Fruit fly (Drosophila melanogaster) whole organism, embryonic: ENCODE measurements around the gene CG14691.

Experiments
- ATbp ChIP-seq: fragments of 200-800 bp; sonication (Bioruptor generic); optimal IDR thresholded peaks from 2 replicates; lab custom pipeline; 2017; ENCODE audit warnings: missing biosample characterization, mild to moderate bottlenecking, missing genetic modification characterization, missing genetic modification reagents
- CG11085 ChIP-seq: fragments of 200-800 bp; sonication (Bioruptor generic); IDR thresholded peaks from 2 replicates; pipeline ENCODE4 v1.3.6; 2022; ENCODE audit warnings: missing biosample characterization, missing genetic modification characterization
- CG11093 ChIP-seq: fragments of 200-800 bp; sonication (Bioruptor generic); IDR thresholded peaks from 3 replicates; pipeline ENCODE4 v1.3.6; 2022; ENCODE audit warnings: missing biosample characterization, missing genetic modification characterization
- CG11560 ChIP-seq: fragments of 200-800 bp; sonication (Bioruptor generic); IDR thresholded peaks from 3 replicates; pipeline ENCODE4 v1.3.6; 2022; ENCODE audit warnings: missing biosample characterization, missing genetic modification characterization
- CG12155 ChIP-seq: fragments of 200-800 bp; sonication (Bioruptor generic); optimal IDR thresholded peaks from 3 replicates; lab custom pipeline; 2016; ENCODE audit warnings: missing biosample characterization, missing genetic modification characterization
- CG12219 ChIP-seq: fragments of 200-800 bp; sonication (Bioruptor generic); optimal IDR thresholded peaks from 3 replicates; lab custom pipeline; 2018; ENCODE audit warnings: missing biosample characterization, mild to moderate bottlenecking, missing genetic modification characterization
- CG12942 ChIP-seq: fragments of 200-800 bp; sonication (Bioruptor generic); optimal IDR thresholded peaks from 3 replicates; lab custom pipeline; 2016; ENCODE audit warnings: missing biosample characterization, missing genetic modification characterization
- CG13296 ChIP-seq: fragments of 200-800 bp; sonication (Bioruptor generic); optimal IDR thresholded peaks from 3 replicates; lab custom pipeline; 2018; ENCODE audit warnings: missing biosample characterization, mild to moderate bottlenecking, missing genetic modification characterization
- CG14441 ChIP-seq: fragments of 200-800 bp; sonication (Bioruptor generic); IDR thresholded peaks from 2 replicates; pipeline ENCODE4 v1.3.6; 2022; ENCODE audit warnings: missing biosample characterization, missing genetic modification characterization
- CG15073 ChIP-seq: fragments of 200-800 bp; sonication (Bioruptor generic); optimal IDR thresholded peaks from 2 replicates; lab custom pipeline; 2016; ENCODE audit warnings: missing biosample characterization, missing genetic modification characterization
- CG17359 ChIP-seq: fragments of 200-800 bp; sonication (Bioruptor generic); optimal IDR thresholded peaks from 3 replicates; lab custom pipeline; 2018; ENCODE audit warnings: missing biosample characterization, mild to moderate bottlenecking, missing genetic modification characterization, moderate library complexity
- CG1832 ChIP-seq: fragments of 200-800 bp; sonication (Bioruptor generic); optimal IDR thresholded peaks from 2 replicates; lab custom pipeline; 2017; ENCODE audit warnings: missing biosample characterization, mild to moderate bottlenecking, missing genetic modification characterization, inconsistent platforms
- CG18764 ChIP-seq: fragments of 200-800 bp; sonication (Bioruptor generic); optimal IDR thresholded peaks from 3 replicates; lab custom pipeline; 2016; ENCODE audit warnings: missing biosample characterization, missing genetic modification characterization
- CG32532 ChIP-seq: fragments of 200-800 bp; sonication (Bioruptor generic); IDR thresholded peaks from 2 replicates; pipeline ENCODE4 v1.3.6; 2022; ENCODE audit warnings: missing biosample characterization, missing genetic modification characterization
- CG33557 ChIP-seq: fragments of 200-800 bp; sonication (Bioruptor generic); optimal IDR thresholded peaks from 2 replicates; lab custom pipeline; 2019; ENCODE audit warnings: missing biosample characterization, mild to moderate bottlenecking, missing genetic modification characterization, moderate library complexity
- CG4328 ChIP-seq: fragments of 200-800 bp; sonication (Bioruptor generic); optimal IDR thresholded peaks from 3 replicates; lab custom pipeline; 2017; ENCODE audit warnings: missing biosample characterization, missing genetic modification reagents, missing genetic modification characterization
- CG4360 ChIP-seq: fragments of 200-800 bp; sonication (Bioruptor generic); IDR thresholded peaks from 2 replicates; pipeline ENCODE4 v1.3.6; 2022; ENCODE audit warnings: missing biosample characterization, missing genetic modification characterization
- CG4617 ChIP-seq: fragments of 200-800 bp; sonication (Bioruptor generic); optimal IDR thresholded peaks from 3 replicates; lab custom pipeline; 2016; ENCODE audit warnings: missing biosample characterization, missing genetic modification characterization, borderline replicate concordance
- Chrac-16 ChIP-seq: fragments of 200-800 bp; sonication (Bioruptor generic); optimal IDR thresholded peaks from 3 replicates; lab custom pipeline; 2016; ENCODE audit warnings: missing biosample characterization, missing genetic modification characterization
- Dbx ChIP-seq: fragments of 200-800 bp; sonication (Bioruptor generic); IDR thresholded peaks from 3 replicates; pipeline ENCODE4 v1.3.6; 2022; ENCODE audit warnings: missing biosample characterization, missing genetic modification characterization
- Elba2 ChIP-seq: fragments of 200-800 bp; sonication (Bioruptor generic); optimal IDR thresholded peaks from 3 replicates; lab custom pipeline; 2016; ENCODE audit warnings: missing biosample characterization, missing genetic modification characterization
- Gsc ChIP-seq: fragments of 200-800 bp; sonication (Bioruptor generic); IDR thresholded peaks from 2 replicates; pipeline ENCODE4 v1.3.6; 2022; ENCODE audit warnings: missing biosample characterization, missing genetic modification characterization
- Med ChIP-seq: fragments of 200-800 bp; sonication (Bioruptor generic); peaks from one replicate; lab custom pipeline; 2016; ENCODE audit warnings: missing biosample characterization, missing genetic modification characterization, mild to moderate bottlenecking, inconsistent platforms, moderate library complexity
- NFAT ChIP-seq: fragments of 200-800 bp; sonication (Bioruptor generic); IDR thresholded peaks from 2 replicates; pipeline ENCODE4 v1.3.6; 2022; ENCODE audit warnings: missing biosample characterization, missing genetic modification characterization
- Nf-YC ChIP-seq: fragments of 200-800 bp; optimal IDR thresholded peaks from 3 replicates; lab custom pipeline; 2019; ENCODE audit warnings: missing biosample characterization, mild to moderate bottlenecking, missing genetic modification characterization, moderate library complexity
- Sry-δ ChIP-seq: fragments of 200-800 bp; sonication (Bioruptor generic); optimal IDR thresholded peaks from 2 replicates; lab custom pipeline; 2016; ENCODE audit warnings: missing biosample characterization, missing genetic modification characterization
- bigmax ChIP-seq: fragments of 200-800 bp; sonication (Bioruptor generic); optimal IDR thresholded peaks from 2 replicates; lab custom pipeline; 2018; ENCODE audit warnings: missing biosample characterization, mild to moderate bottlenecking, missing genetic modification characterization
- btn ChIP-seq: fragments of 200-800 bp; sonication (Bioruptor generic); optimal IDR thresholded peaks from 2 replicates; lab custom pipeline; 2016; ENCODE audit warnings: missing biosample characterization, missing genetic modification characterization
- cas ChIP-seq: fragments of 200-800 bp; sonication (Bioruptor generic); IDR thresholded peaks from 2 replicates; pipeline ENCODE4 v1.3.6; 2022; ENCODE audit warnings: missing biosample characterization, missing genetic modification characterization
- dysf ChIP-seq: fragments of 200-800 bp; sonication (Bioruptor generic); IDR thresholded peaks from 3 replicates; pipeline ENCODE4 v1.3.6; 2022; ENCODE audit warnings: missing biosample characterization, missing genetic modification characterization
- ewg ChIP-seq: fragments of 200-800 bp; sonication (Bioruptor generic); optimal IDR thresholded peaks from 3 replicates; lab custom pipeline; 2017; ENCODE audit warnings: mild to moderate bottlenecking, missing biosample characterization, missing genetic modification reagents, missing genetic modification characterization
- fd102C ChIP-seq: fragments of 200-800 bp; sonication (Bioruptor generic); optimal IDR thresholded peaks from 2 replicates; lab custom pipeline; 2018; ENCODE audit warnings: missing biosample characterization, mild to moderate bottlenecking, missing genetic modification characterization, moderate library complexity
- gem ChIP-seq: fragments of 200-800 bp; sonication (Bioruptor generic); optimal IDR thresholded peaks from 2 replicates; lab custom pipeline; 2019; ENCODE audit warnings: missing biosample characterization, mild to moderate bottlenecking, missing genetic modification characterization, moderate library complexity
- gfzf ChIP-seq: fragments of 200-800 bp; sonication (Bioruptor generic); optimal IDR thresholded peaks from 2 replicates; lab custom pipeline; 2016; ENCODE audit warnings: missing biosample characterization, mild to moderate bottlenecking, missing genetic modification characterization, moderate library complexity
- oc ChIP-seq: fragments of 200-800 bp; sonication (Bioruptor generic); optimal IDR thresholded peaks from 2 replicates; lab custom pipeline; 2018; ENCODE audit warnings: missing biosample characterization, mild to moderate bottlenecking, missing genetic modification characterization, moderate library complexity
- org-1 ChIP-seq: fragments of 200-800 bp; sonication (Bioruptor generic); optimal IDR thresholded peaks from 2 replicates; lab custom pipeline; 2017; ENCODE audit warnings: missing biosample characterization, missing genetic modification characterization
- sens ChIP-seq: fragments of 200-800 bp; sonication (Bioruptor generic); peaks from one replicate; lab custom pipeline; 2016; ENCODE audit warnings: missing biosample characterization, missing genetic modification characterization
- sr ChIP-seq: fragments of 200-800 bp; sonication (Bioruptor generic); IDR thresholded peaks from 3 replicates; pipeline ENCODE4 v1.3.6; 2022; ENCODE audit warnings: missing biosample characterization, missing genetic modification characterization
- sug ChIP-seq: fragments of 200-800 bp; optimal IDR thresholded peaks from 2 replicates; lab custom pipeline; 2019; ENCODE audit warnings: missing biosample characterization, mild to moderate bottlenecking, missing genetic modification characterization, moderate library complexity
- tgo ChIP-seq: fragments of 200-800 bp; sonication (Bioruptor generic); IDR thresholded peaks from 3 replicates; pipeline ENCODE4 v1.3.6; 2022; ENCODE audit warnings: missing biosample characterization, missing genetic modification characterization
- wek ChIP-seq: fragments of 200-800 bp; sonication (Bioruptor generic); optimal IDR thresholded peaks from 3 replicates; lab custom pipeline; 2018; ENCODE audit warnings: missing biosample characterization, mild to moderate bottlenecking, missing genetic modification characterization, moderate library complexity
- zfh2 ChIP-seq: fragments of 200-800 bp; sonication (Bioruptor generic); optimal IDR thresholded peaks from 2 replicates; lab custom pipeline; 2016; ENCODE audit warnings: missing biosample characterization, missing genetic modification characterization

The CG14691 gene

DNA sequence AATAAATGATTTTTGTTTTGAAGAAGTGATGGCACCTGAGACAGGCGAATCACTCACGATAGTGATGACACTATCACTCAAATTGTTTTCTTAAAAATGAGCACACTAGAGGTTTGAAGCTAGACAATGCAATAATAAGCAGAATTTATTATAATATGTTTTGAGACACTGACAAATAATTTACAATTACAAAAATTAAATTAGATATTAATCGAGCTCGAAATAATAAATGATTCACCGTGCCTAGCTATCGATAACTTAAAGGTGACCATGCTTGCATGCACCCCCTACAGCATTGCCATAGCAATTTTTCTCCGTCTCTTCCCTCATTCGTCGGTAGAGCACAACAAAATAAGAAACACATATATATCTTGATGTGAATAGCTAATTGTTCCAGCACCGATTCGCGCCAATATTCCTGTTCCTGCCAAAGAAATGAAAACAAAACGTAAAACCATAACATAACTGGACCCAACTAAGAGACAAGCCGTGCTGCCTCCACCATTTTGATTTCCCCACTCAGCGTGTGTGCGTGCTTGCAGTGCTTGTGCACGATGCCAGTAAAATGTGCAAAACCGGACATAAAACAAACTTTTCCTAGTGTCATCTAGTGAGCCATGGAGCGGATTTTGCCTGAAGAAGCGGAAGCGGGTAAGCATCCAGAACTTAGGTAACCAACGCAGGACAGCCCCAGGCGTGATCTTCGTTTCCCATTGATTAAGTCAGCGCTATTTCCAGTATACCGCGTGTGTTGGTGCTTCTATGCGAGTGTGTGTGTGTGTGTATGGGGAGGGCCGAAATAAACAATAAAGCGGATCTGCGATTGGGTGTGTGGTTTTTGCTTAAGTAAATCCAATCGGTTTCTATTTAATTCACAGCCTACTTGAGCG lies 5.8 kb upstream of the CG14691 start, which contains the start of the genes MED7 and Cap-H2 (continued):
- peak; percentile 49; the same call in 1 of the 3 replicates for TF ChIP-seq CG11560 (tag; lab: Robert Waterston, UW)

DNA sequence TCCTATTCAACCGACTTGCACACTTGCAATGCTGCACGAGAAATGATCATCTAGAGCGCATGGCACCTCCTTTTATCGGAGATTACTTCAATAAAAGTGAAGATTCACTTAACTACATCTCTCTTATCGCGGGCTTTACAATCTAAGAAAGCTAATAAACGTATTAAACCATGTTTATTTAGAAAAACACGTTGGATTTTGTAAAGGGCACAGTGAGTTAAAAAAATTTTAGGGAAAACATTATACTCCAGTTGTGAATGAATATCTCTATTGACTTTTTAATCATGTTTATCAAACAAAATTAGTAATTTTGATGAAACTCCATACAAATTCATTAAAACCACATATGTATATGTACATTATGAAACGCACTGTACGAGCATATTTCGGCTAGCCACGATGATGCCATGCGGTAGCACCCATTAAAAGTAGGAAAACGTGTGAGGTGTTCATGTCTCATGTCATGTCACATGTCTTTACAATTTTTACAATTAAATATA lies 4.0 kb upstream of the CG14691 start, which contains the start of gene CG31272:
Gene CG31272 (minus strand): TSS at position 51 of the 500 bp plus-strand sequence.
- TF ChIP-seq tgo (GFP tag; lab: Robert Waterston, UW) (no peak), Sry-δ (no peak), oc (tag; lab: Kevin White, UChicago) (no peak), ewg (GFP tag; lab: Kevin White, UChicago) (no peak), wek (GFP tag; lab: Kevin White, UChicago) (no peak), Med (peak; percentile 62), sens (GFP tag; lab: Kevin White, UChicago) (peak; percentile 55), org-1 (GFP tag; lab: Kevin White, UChicago) (no peak), NFAT (no peak), fd102C (GFP tag; lab: Kevin White, UChicago) (no peak), CG12942 (GFP tag; lab: Kevin White, UChicago) (no peak), Dbx (GFP tag; lab: Robert Waterston, UW) (no peak), gfzf (no peak), CG1832 (GFP tag; lab: Kevin White, UChicago) (no peak), Gsc (GFP tag; lab: Robert Waterston, UW) (no peak), CG11093 (GFP tag; lab: Robert Waterston, UW) (no peak), dysf (GFP tag; lab: Robert Waterston, UW) (no peak), btn (GFP tag; lab: Kevin White, UChicago) (no peak), Nf-YC (tag; lab: Kevin White, UChicago) (no peak), Elba2 (GFP tag; lab: Kevin White, UChicago) (no peak), Chrac-16 (GFP tag; lab: Kevin White, UChicago) (no peak), CG13296 (peak; percentile 16), CG12219 (no peak), sr (GFP tag; lab: Robert Waterston, UW) (no peak), CG15073 (no peak), CG18764 (no peak), CG11085 (GFP tag; lab: Robert Waterston, UW) (no peak), CG12155 (GFP tag; lab: Kevin White, UChicago) (no peak), CG4328 (GFP tag; lab: Kevin White, UChicago) (no peak), CG14441 (GFP tag; lab: Robert Waterston, UW) (no peak), ATbp (GFP tag; lab: Kevin White, UChicago) (peak; percentile 11), CG17359 (tag; lab: Kevin White, UChicago) (no peak), gem (tag; lab: Kevin White, UChicago) (peak; percentile 8), CG33557 (no peak), CG4360 (GFP tag; lab: Robert Waterston, UW) (no peak), CG32532 (GFP tag; lab: Robert Waterston, UW) (no peak), sug (no peak), zfh2 (GFP tag; lab: Kevin White, UChicago) (no peak), cas (GFP tag; lab: Robert Waterston, UW) (no peak), CG4617 (GFP tag; lab: Kevin White, UChicago) (no peak), bigmax (no peak)
